Fruit fly (Drosophila melanogaster): ENCODE data around the gene CG43861.

dm6 chr2L:20004341-20004740 lies 12.7 kb downstream of the CG43861 start:
- no peak for TF ChIP-seq CG8478 (optimal IDR thresholded peaks at IDR 0.05)
- no peak for TF ChIP-seq EcR (GFP tag; optimal IDR thresholded peaks at IDR 0.05)
